Fruit fly (Drosophila melanogaster) whole organism, wandering third instar larva: ENCODE measurements around the gene 5-HT2A.

Experiments
- Dfd ChIP-seq: fragments of >200 bp; optimal IDR thresholded peaks from 2 replicates; lab custom pipeline; 2017; ENCODE audit warnings: missing biosample characterization, missing genetic modification characterization
- GATAd ChIP-seq: sonication (Bioruptor generic); optimal IDR thresholded peaks from 2 replicates; lab custom pipeline; 2016; ENCODE audit warnings: missing biosample characterization, missing genetic modification characterization
- OdsH ChIP-seq: fragments of 200-800 bp; sonication (Bioruptor generic); optimal IDR thresholded peaks from 2 replicates; lab custom pipeline; 2016; ENCODE audit warnings: missing biosample characterization, mild to moderate bottlenecking, missing genetic modification characterization
- Vsx2 ChIP-seq: fragments of 200-300, 225-300 bp; sonication (Bioruptor generic); optimal IDR thresholded peaks from 2 replicates; lab custom pipeline; 2018; ENCODE audit warnings: missing biosample characterization, missing genetic modification characterization; ENCODE audit not compliant: partially characterized antibody
- dmrt93B ChIP-seq: fragments of 200-800 bp; sonication (Bioruptor generic); optimal IDR thresholded peaks from 2 replicates; lab custom pipeline; 2018; ENCODE audit warnings: missing biosample characterization, mild to moderate bottlenecking, missing genetic modification characterization
- ey ChIP-seq: fragments of 200-800 bp; sonication (Bioruptor generic); optimal IDR thresholded peaks from 2 replicates; lab custom pipeline; 2016; ENCODE audit warnings: missing biosample characterization, missing genetic modification characterization
- fru ChIP-seq: fragments of 200-800 bp; sonication (Bioruptor generic); optimal IDR thresholded peaks from 3 replicates; lab custom pipeline; 2016; ENCODE audit warnings: missing biosample characterization, mild to moderate bottlenecking, missing genetic modification characterization
- psq ChIP-seq: fragments of 200-800 bp; sonication (Bioruptor generic); optimal IDR thresholded peaks from 3 replicates; lab custom pipeline; 2017; ENCODE audit warnings: missing biosample characterization, mild to moderate bottlenecking, missing genetic modification characterization, moderate library complexity
- tai ChIP-seq: sonication (Bioruptor generic); optimal IDR thresholded peaks from 2 replicates; lab custom pipeline; 2016; ENCODE audit warnings: missing biosample characterization, missing genetic modification characterization

dm6 chr3R:4663068-4663467 lies 50.4 kb downstream of the 5-HT2A start:
- TF ChIP-seq ey (GFP tag; lab: Kevin White, UChicago) (peak; percentile 8), dmrt93B (GFP tag; lab: Kevin White, UChicago) (no peak), fru (GFP tag; lab: Kevin White, UChicago) (peak; percentile 27), Vsx2 (no peak), psq (GFP tag; lab: Kevin White, UChicago) (no peak), GATAd (GFP tag; lab: Kevin White, UChicago) (no peak), tai (GFP tag; lab: Kevin White, UChicago) (no peak), Dfd (GFP tag; lab: Kevin White, UChicago) (no peak), OdsH (GFP tag; lab: Kevin White, UChicago) (no peak)
